Fruit fly (Drosophila melanogaster) whole organism, embryonic: ENCODE results near the gene Ccz1.

Source experiments
- inv ChIP-seq: fragments of 200-800 bp; sonication (Bioruptor generic); IDR thresholded peaks from 2 replicates; pipeline ENCODE4 v1.3.6; 2022; ENCODE audit warnings: missing biosample characterization, missing genetic modification characterization; ENCODE audit not compliant: partially characterized antibody
- pb ChIP-seq: fragments of 200-800 bp; sonication (Bioruptor generic); optimal IDR thresholded peaks from 3 replicates; lab custom pipeline; 2016; ENCODE audit warnings: missing biosample characterization, missing genetic modification characterization

- TF ChIP-seq inv = no peak
- TF ChIP-seq pb (GFP tag; lab: Kevin White, UChicago) = no peak
Observed at dm6 chr3L:3923631-3924274, 24.8 kb upstream of the Ccz1 start.
